Fruit fly (Drosophila melanogaster): ENCODE measurements around the gene CG13707.

CG13707 gene

dm6 chr3L:4814184-4814583 lies 25.7 kb downstream of the CG13707 start:
- TF ChIP-seq noc (tag; optimal IDR thresholded peaks at IDR 0.05), result no peak

DNA sequence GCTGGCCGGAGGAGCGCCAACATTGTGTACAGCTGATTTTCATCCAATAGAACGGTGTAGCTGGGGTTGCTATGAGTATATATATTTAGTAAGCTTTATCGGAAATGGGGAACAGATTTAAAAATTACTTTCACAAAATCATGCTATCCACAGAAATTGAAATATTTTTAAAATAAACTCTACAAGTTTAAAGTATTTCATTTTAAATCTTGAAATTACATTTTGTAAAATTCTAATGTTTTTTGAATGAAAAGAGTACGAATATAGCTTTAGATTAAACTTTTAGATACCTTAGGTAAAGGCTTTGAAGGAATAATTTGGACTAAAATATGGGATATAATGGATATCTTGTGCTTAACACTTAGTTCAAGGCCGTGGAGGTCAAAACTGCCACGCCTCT lies 32.6 kb downstream of the CG13707 start, which contains the start of gene CG18808:
CG18808 (minus strand) TSS at position 101 of the 400 bp plus-strand sequence.
- no peak for TF ChIP-seq noc (tag; optimal IDR thresholded peaks at IDR 0.05)

- no peak for TF ChIP-seq noc (tag; optimal IDR thresholded peaks at IDR 0.05)
Measured at dm6 chr3L:4805751-4806150, 34.2 kb downstream of the CG13707 start.

dm6 chr3L:4805174-4805573 lies 34.7 kb downstream of the CG13707 start, which contains the start of gene CG7509:
CG7509 (minus strand) TSS chr3L:4805274.
- no peak for TF ChIP-seq noc (tag; optimal IDR thresholded peaks at IDR 0.05)

DNA sequence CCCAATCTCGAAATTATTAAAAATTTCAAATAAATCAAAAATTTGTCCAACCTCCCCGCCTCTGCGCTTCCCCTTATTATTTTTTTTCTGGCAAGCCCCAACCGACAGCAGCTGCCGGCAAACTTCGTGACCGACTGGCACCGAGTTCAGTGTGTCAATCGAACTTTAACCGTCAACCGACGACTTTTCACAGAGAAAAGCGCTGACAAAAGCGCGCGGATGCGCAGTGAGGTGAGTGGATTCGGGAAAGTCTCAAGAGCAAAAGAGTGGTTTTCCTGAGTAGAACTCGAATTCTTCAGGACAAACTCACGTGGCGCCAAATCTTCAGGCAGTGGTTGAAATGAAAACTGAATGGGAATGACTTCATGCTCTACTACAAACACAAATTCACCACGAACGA lies 39.3 kb downstream of the CG13707 start:
- TF ChIP-seq noc (tag; optimal IDR thresholded peaks at IDR 0.05), result no peak

Data from whole organism, larva.